Worm (Caenorhabditis elegans): ENCODE measurements around the gene Y69A2AR.47.

DNA sequence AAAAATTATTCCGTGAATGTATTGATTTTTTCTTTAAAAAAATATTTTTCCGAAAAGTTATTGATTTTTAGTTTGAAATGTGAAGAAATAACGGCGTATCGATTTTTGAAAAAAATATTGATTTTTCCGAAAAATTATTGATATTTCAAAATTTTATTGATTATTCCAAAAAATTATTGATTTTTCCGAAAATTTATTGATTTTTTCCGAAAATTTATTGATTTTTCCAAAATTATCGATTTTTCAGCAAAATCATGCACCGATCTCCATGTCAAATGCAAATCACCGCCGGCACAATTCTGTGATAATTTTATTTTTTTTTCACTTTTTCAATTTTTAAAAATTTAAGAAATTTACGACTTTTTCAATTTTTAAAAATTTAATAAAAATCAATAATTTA is 48.0 kb upstream of the Y69A2AR.47 start:
- TF ChIP-seq egl-13 (tag; optimal IDR thresholded peaks at IDR 0.05): no peak
- TF ChIP-seq ces-1 (GFP tag; optimal IDR thresholded peaks at IDR 0.05): no peak
- TF ChIP-seq snpc-4 (tag; optimal IDR thresholded peaks at IDR 0.05): no peak
- no peak for TF ChIP-seq ztf-4 (tag; optimal IDR thresholded peaks at IDR 0.05)
- TF ChIP-seq unc-62 (GFP tag; optimal IDR thresholded peaks at IDR 0.05): no peak
- TF ChIP-seq nhr-12 (tag; optimal IDR thresholded peaks at IDR 0.05): no peak
- TF ChIP-seq aly-2 (tag; optimal IDR thresholded peaks at IDR 0.05): no peak
- no peak for TF ChIP-seq tbx-2 (tag; optimal IDR thresholded peaks at IDR 0.05)
- TF ChIP-seq nhr-76 (tag; optimal IDR thresholded peaks at IDR 0.05): no peak
- no peak for TF ChIP-seq ceh-90 (tag; optimal IDR thresholded peaks at IDR 0.05)
- TF ChIP-seq ets-5 (GFP tag; IDR thresholded peaks at IDR 0.05): no peak
- TF ChIP-seq ama-1 (optimal IDR thresholded peaks at IDR 0.05): no peak
- TF ChIP-seq mep-1 (tag; optimal IDR thresholded peaks at IDR 0.05): no peak

Data from whole organism, L1 larva.